Worm (Caenorhabditis elegans): ENCODE results near the gene Y17G9B.8.
A peak's percentile ranks its signal among the peaks of the same experiment; 100 is the strongest.

Gene Y17G9B.8

ce11 chrIV:4751814-4752213 lies 6.8 kb downstream of the Y17G9B.8 start, which contains the start of gene Y17G9B.4 (continued):
- TF ChIP-seq attf-6 (GFP tag; IDR thresholded peaks at IDR 0.05) (no peak), athp-1 (tag; optimal IDR thresholded peaks at IDR 0.05) (no peak), repo-1 (tag; optimal IDR thresholded peaks at IDR 0.05) (no peak), mel-28 (tag; optimal IDR thresholded peaks at IDR 0.05; ENCODE audit: borderline replicate concordance) (no peak), ztf-25 (GFP tag; IDR thresholded peaks at IDR 0.05) (no peak), ceh-100 (GFP tag; IDR thresholded peaks at IDR 0.05) (no peak), hlh-26 (GFP tag; conservative IDR thresholded peaks at IDR 0.05) (no peak), ztf-3 (GFP tag; optimal IDR thresholded peaks at IDR 0.05) (no peak), madf-6 (GFP tag; IDR thresholded peaks at IDR 0.05) (peak; percentile 83)

ce11 chrIV:4749728-4750278 lies 8.8 kb downstream of the Y17G9B.8 start, which contains the start of the genes rpl-20 and Y17G9B.5:
rpl-20 (minus strand) TSS chrIV:4749778.
Y17G9B.5 (plus strand) TSS chrIV:4750240.
- TF ChIP-seq mes-4 (tag; optimal IDR thresholded peaks at IDR 0.05), result peak; percentile 88
- TF ChIP-seq ceh-91 (GFP tag; IDR thresholded peaks at IDR 0.05), result peak; percentile 99
- TF ChIP-seq ztf-25 (GFP tag; IDR thresholded peaks at IDR 0.05), result peak; percentile 88
- TF ChIP-seq rpc-1 (optimal IDR thresholded peaks at IDR 0.05), result peak; percentile 45
- TF ChIP-seq rpc-1 (tag; optimal IDR thresholded peaks at IDR 0.05), result peak; percentile 14
- peak; percentile 99 for TF ChIP-seq snpc-1.3 (tag; optimal IDR thresholded peaks at IDR 0.05; ENCODE audit: insufficient read depth)
- peak; percentile 99 for TF ChIP-seq C06A6.2 (GFP tag; conservative IDR thresholded peaks at IDR 0.05)
- TF ChIP-seq nhr-179 (tag; optimal IDR thresholded peaks at IDR 0.05), result no peak
- peak; percentile 98 for TF ChIP-seq egl-44 (GFP tag; IDR thresholded peaks at IDR 0.05)
- peak; percentile 98 for TF ChIP-seq egl-18 (GFP tag; IDR thresholded peaks at IDR 0.05)
- TF ChIP-seq egrh-3 (GFP tag; IDR thresholded peaks at IDR 0.05), result peak; percentile 82
- peak; percentile 99 for TF ChIP-seq madf-3 (GFP tag; IDR thresholded peaks at IDR 0.05)
- peak; percentile 100 for TF ChIP-seq dox-1 (GFP tag; IDR thresholded peaks at IDR 0.05)
- TF ChIP-seq ztf-26 (tag; optimal IDR thresholded peaks at IDR 0.05), result peak; percentile 100
- TF ChIP-seq ztf-6 (GFP tag; IDR thresholded peaks at IDR 0.05), result peak; percentile 98
- TF ChIP-seq sptf-2 (GFP tag; optimal IDR thresholded peaks at IDR 0.05), result peak; percentile 84
- TF ChIP-seq ceh-40 (GFP tag; IDR thresholded peaks at IDR 0.05), result peak; percentile 92
- peak; percentile 93 for TF ChIP-seq nhr-90 (tag; optimal IDR thresholded peaks at IDR 0.05)
- TF ChIP-seq nhr-80 (tag; optimal IDR thresholded peaks at IDR 0.05), result peak; percentile 99
- peak; percentile 97 for TF ChIP-seq hsf-1 (GFP tag; IDR thresholded peaks at IDR 0.05)
- TF ChIP-seq atf-7 (tag; optimal IDR thresholded peaks at IDR 0.05), result peak; percentile 99
- peak; percentile 99 for TF ChIP-seq chd-7 (tag; optimal IDR thresholded peaks at IDR 0.05)
- TF ChIP-seq ets-4 (GFP tag; optimal IDR thresholded peaks at IDR 0.05), result peak; percentile 96
- peak; percentile 100 for TF ChIP-seq tlf-1 (GFP tag; optimal IDR thresholded peaks at IDR 0.05)
- 0 out of 2 replicates have a peak, but pooled peaks have one; percentile 37 for TF ChIP-seq aptf-3 (GFP tag; IDR thresholded peaks at IDR 0.05)
- peak; percentile 96 for TF ChIP-seq B0035.1 (tag; optimal IDR thresholded peaks at IDR 0.05)
- TF ChIP-seq Y56A3A.18 (GFP tag; IDR thresholded peaks at IDR 0.05), result peak; percentile 99
- TF ChIP-seq cebp-1 (GFP tag; IDR thresholded peaks at IDR 0.05), result peak; percentile 93
- TF ChIP-seq cebp-1 (tag; optimal IDR thresholded peaks at IDR 0.05), result peak; percentile 99
- TF ChIP-seq repo-1 (tag; optimal IDR thresholded peaks at IDR 0.05), result peak; percentile 99
- TF ChIP-seq bed-1 (GFP tag; IDR thresholded peaks at IDR 0.05), result 0 out of 2 replicates have a peak, but pooled peaks have one; percentile 85
- peak; percentile 68 for TF ChIP-seq ccch-3 (GFP tag; optimal IDR thresholded peaks at IDR 0.05)
- TF ChIP-seq mxl-1 (tag; optimal IDR thresholded peaks at IDR 0.05), result no peak
- TF ChIP-seq akir-1 (GFP tag; optimal IDR thresholded peaks at IDR 0.05), result peak; percentile 80
- TF ChIP-seq lin-35 (GFP tag; optimal IDR thresholded peaks at IDR 0.05), result peak; percentile 49 to 100 (median 90)
- TF ChIP-seq dpl-1 (GFP tag; optimal IDR thresholded peaks at IDR 0.05), result peak; percentile 96
- TF ChIP-seq K11D2.4 (GFP tag; IDR thresholded peaks at IDR 0.05), result peak; percentile 100
- TF ChIP-seq attf-5 (GFP tag; optimal IDR thresholded peaks at IDR 0.05), result peak; percentile 100
- TF ChIP-seq him-1 (tag; optimal IDR thresholded peaks at IDR 0.05), result peak; percentile 96
- peak; percentile 96 for TF ChIP-seq F22D6.2 (tag; optimal IDR thresholded peaks at IDR 0.05)
- peak; percentile 71 for TF ChIP-seq lsy-27 (tag; optimal IDR thresholded peaks at IDR 0.05; ENCODE audit: borderline replicate concordance, insufficient read depth)

Measured in whole organism, young adult.